Worm (Caenorhabditis elegans): ENCODE measurements around the gene C09G12.17.

C09G12.17 gene

DNA sequence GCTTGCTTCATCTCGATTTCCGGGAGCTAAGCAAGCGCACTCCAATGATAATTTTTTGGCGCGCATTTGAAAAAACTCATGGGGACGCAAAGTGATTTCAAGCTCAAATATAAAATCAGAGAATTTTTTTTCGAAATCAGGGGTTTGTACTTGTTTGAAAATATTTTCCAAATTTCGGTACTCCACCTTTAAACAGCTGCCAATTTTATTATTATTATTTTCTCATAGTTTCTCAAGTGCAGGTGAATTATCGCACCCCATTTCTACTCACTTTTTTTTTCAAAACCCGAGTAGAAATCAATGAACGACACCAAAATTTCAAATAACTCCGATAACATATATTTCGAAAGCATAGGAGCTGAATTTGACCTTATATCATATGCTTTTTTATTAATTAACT is 7.9 kb upstream of the C09G12.17 start, which contains the start of gene srz-83:
Gene srz-83, plus strand, starts transcription at position 301 of the 400 bp plus-strand sequence.
- no peak for TF ChIP-seq unc-62 (GFP tag; optimal IDR thresholded peaks at IDR 0.05)
- TF ChIP-seq Y53G8AR.9 (GFP tag; conservative IDR thresholded peaks at IDR 0.05) = no peak
- TF ChIP-seq xnd-1 (tag; optimal IDR thresholded peaks at IDR 0.05) = no peak
- no peak for TF ChIP-seq ztf-28 (GFP tag; IDR thresholded peaks at IDR 0.05)
- no peak for TF ChIP-seq ccch-3 (GFP tag; optimal IDR thresholded peaks at IDR 0.05)
- TF ChIP-seq rcor-1 (GFP tag; IDR thresholded peaks at IDR 0.05) = no peak
- no peak for TF ChIP-seq B0035.1 (tag; optimal IDR thresholded peaks at IDR 0.05)
- no peak for TF ChIP-seq ztf-22 (GFP tag; optimal IDR thresholded peaks at IDR 0.05)
- TF ChIP-seq lin-26 (GFP tag; IDR thresholded peaks at IDR 0.05) = no peak
- TF ChIP-seq mel-28 (tag; optimal IDR thresholded peaks at IDR 0.05; ENCODE audit: borderline replicate concordance) = no peak
- TF ChIP-seq madf-3 (GFP tag; IDR thresholded peaks at IDR 0.05) = no peak
- TF ChIP-seq athp-1 (tag; optimal IDR thresholded peaks at IDR 0.05) = no peak
- TF ChIP-seq ceh-27 (GFP tag; optimal IDR thresholded peaks at IDR 0.05) = no peak
- no peak for TF ChIP-seq nfya-2 (GFP tag; IDR thresholded peaks at IDR 0.05)
- TF ChIP-seq Y53F4B.3 (GFP tag; IDR thresholded peaks at IDR 0.05) = no peak

DNA sequence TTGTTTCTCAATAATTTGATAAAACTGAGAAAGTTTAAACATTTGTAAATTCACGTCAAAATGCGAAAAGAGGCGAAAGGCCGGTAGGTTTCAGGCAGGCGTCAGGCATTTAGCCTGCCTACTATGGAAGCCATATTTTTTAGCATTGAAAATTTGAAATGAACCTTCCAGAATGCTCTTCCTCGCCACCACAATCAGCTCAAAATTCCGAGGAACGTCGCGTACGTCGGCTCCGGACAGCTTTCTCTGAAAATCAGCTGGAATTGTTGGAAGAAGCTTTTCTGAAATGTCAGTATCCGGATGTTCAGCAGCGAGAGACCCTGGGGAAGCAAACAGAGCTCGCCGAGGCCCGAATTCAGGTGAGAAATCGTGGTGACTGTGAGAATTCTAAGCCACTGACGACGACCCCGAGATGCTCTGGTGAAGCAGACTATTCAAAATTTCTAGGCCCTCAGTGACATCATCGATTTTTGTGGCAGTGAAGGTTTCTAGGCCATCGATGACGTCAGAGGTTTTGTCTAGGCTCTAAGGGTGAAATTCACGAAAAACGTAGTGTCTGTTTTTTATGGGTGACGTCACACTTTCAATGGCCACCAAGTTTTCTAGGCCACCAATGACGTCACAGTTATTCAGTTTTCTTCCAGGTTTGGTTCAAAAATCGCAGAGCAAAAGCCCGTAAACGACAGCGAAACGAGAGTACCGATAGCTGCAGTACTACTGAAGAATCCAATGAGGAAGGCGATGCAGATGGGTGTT is 5.9 kb upstream of the C09G12.17 start:
- TF ChIP-seq zfh-2 (GFP tag; conservative IDR thresholded peaks at IDR 0.05) (peak; percentile 47; the same call in 1 of the 2 replicates), C17E4.6 (GFP tag; IDR thresholded peaks at IDR 0.05) (no peak), ceh-58 (GFP tag; IDR thresholded peaks at IDR 0.05) (0 out of 2 replicates have a peak, but pooled peaks have one; percentile 35)

DNA sequence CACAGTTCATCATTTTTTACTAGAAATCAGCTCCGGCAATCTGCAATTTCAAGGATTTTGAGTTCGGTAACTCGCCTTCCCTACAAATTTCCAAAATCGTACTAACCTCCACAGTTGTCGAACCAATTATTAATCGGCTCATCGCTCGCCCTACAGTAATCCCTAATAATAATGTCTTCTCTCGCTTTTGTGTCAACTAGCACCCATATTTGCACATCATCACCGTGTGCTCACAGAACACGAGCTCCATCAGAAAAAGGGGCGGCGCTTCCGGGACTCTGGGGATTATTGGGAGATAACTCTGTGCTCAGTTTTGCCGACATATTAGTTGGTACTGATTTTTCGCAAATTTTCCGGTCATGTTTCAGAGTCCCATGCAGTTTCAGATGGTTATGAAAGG is 1.7 kb upstream of the C09G12.17 start, which contains the start of gene ceh-53:
Gene ceh-53, plus strand, starts transcription at position 301 of the 400 bp plus-strand sequence.
- TF ChIP-seq C06A6.2 (GFP tag; conservative IDR thresholded peaks at IDR 0.05) = no peak
- TF ChIP-seq madf-8 (GFP tag; conservative IDR thresholded peaks at IDR 0.05) = no peak
- no peak for TF ChIP-seq sea-2 (GFP tag; IDR thresholded peaks at IDR 0.05)
- TF ChIP-seq snpc-1.1 (tag; optimal IDR thresholded peaks at IDR 0.05; ENCODE audit: insufficient read depth) = no peak
- no peak for TF ChIP-seq madf-3 (GFP tag; IDR thresholded peaks at IDR 0.05)
- no peak for TF ChIP-seq sptf-2 (GFP tag; optimal IDR thresholded peaks at IDR 0.05)
- TF ChIP-seq ztf-6 (GFP tag; IDR thresholded peaks at IDR 0.05) = no peak
- TF ChIP-seq rcor-1 (GFP tag; IDR thresholded peaks at IDR 0.05) = no peak
- TF ChIP-seq ceh-27 (GFP tag; optimal IDR thresholded peaks at IDR 0.05) = no peak
- TF ChIP-seq egl-44 (GFP tag; IDR thresholded peaks at IDR 0.05) = no peak
- no peak for TF ChIP-seq hlh-26 (GFP tag; conservative IDR thresholded peaks at IDR 0.05)
- no peak for TF ChIP-seq K12H6.12 (tag; optimal IDR thresholded peaks at IDR 0.05)
- TF ChIP-seq ztf-22 (GFP tag; optimal IDR thresholded peaks at IDR 0.05) = no peak
- TF ChIP-seq ztf-18 (tag; optimal IDR thresholded peaks at IDR 0.05) = no peak
- TF ChIP-seq lin-54 (GFP tag; optimal IDR thresholded peaks at IDR 0.05) = no peak
- TF ChIP-seq lsl-1 (GFP tag; optimal IDR thresholded peaks at IDR 0.05) = no peak
- TF ChIP-seq tlf-1 (GFP tag; optimal IDR thresholded peaks at IDR 0.05) = no peak
- TF ChIP-seq hsf-1 (GFP tag; IDR thresholded peaks at IDR 0.05) = no peak
- TF ChIP-seq him-1 (tag; optimal IDR thresholded peaks at IDR 0.05) = no peak
- TF ChIP-seq tbp1 (GFP tag; optimal IDR thresholded peaks at IDR 0.05) = no peak

All from whole organism, young adult.